Worm (Caenorhabditis elegans) whole organism, mixed stage, embryonic: ENCODE measurements around the gene hpo-10.

Source experiments
- M03D4.4 ChIP-seq: sonication (generic microtip); optimal IDR thresholded peaks from 2 replicates; lab custom pipeline; 2017; ENCODE audit warnings: mild to moderate bottlenecking, missing genetic modification characterization, missing compliant biosample characterization
- bed-3 ChIP-seq: fragments of 200-800 bp; sonication (Bioruptor generic); optimal IDR thresholded peaks from 3 replicates; lab custom pipeline; 2018; ENCODE audit warnings: mild to moderate bottlenecking, missing genetic modification characterization, moderate library complexity, missing compliant biosample characterization
- blmp-1 ChIP-seq: fragments of 150-350 bp; optimal IDR thresholded peaks from 2 replicates; lab custom pipeline; 2014; ENCODE audit warnings: missing biosample characterization, missing genetic modification characterization
- ceh-39 ChIP-seq: fragments of 150-350 bp; optimal IDR thresholded peaks from 2 replicates; lab custom pipeline; 2014; ENCODE audit warnings: missing biosample characterization, missing genetic modification characterization
- ceh-83 ChIP-seq: fragments of 200-800 bp; sonication (Bioruptor generic); optimal IDR thresholded peaks from 2 replicates; lab custom pipeline; 2018; ENCODE audit warnings: mild to moderate bottlenecking, missing genetic modification characterization, missing compliant biosample characterization
- elt-3 ChIP-seq: fragments of 150-350 bp; optimal IDR thresholded peaks from 2 replicates; lab custom pipeline; 2014; ENCODE audit warnings: missing biosample characterization, missing genetic modification characterization
- lin-13 ChIP-seq: fragments of 150-350 bp; optimal IDR thresholded peaks from 2 replicates; lab custom pipeline; 2014; ENCODE audit warnings: missing biosample characterization, missing genetic modification characterization
- lsy-2 ChIP-seq: fragments of 150-350 bp; optimal IDR thresholded peaks from 2 replicates; lab custom pipeline; 2014; ENCODE audit warnings: missing biosample characterization, missing genetic modification characterization
- mep-1 ChIP-seq: fragments of 150-350 bp; optimal IDR thresholded peaks from 2 replicates; lab custom pipeline; 2017; ENCODE audit warnings: missing biosample characterization, missing genetic modification reagents, missing genetic modification characterization, inconsistent platforms
- nhr-76 ChIP-seq: sonication (generic microtip); optimal IDR thresholded peaks from 2 replicates; lab custom pipeline; 2017; ENCODE audit warnings: missing biosample characterization, missing genetic modification characterization
- sptf-1 ChIP-seq: sonication (generic microtip); optimal IDR thresholded peaks from 2 replicates; lab custom pipeline; 2017; ENCODE audit warnings: mild to moderate bottlenecking, missing genetic modification characterization, moderate library complexity, missing compliant biosample characterization
- unc-62 ChIP-seq: fragments of 150-350 bp; optimal IDR thresholded peaks from 2 replicates; lab custom pipeline; 2014; ENCODE audit warnings: missing biosample characterization, missing genetic modification reagents, missing genetic modification characterization

- TF ChIP-seq lsy-2 (tag; lab: Kevin White, UChicago) (no peak), lin-13 (no peak), ceh-39 (tag; lab: Kevin White, UChicago) (no peak), sptf-1 (tag; lab: Kevin White, UChicago) (no peak), elt-3 (tag; lab: Kevin White, UChicago) (no peak), bed-3 (GFP tag; lab: Kevin White, UChicago) (no peak), nhr-76 (no peak), M03D4.4 (tag; lab: Kevin White, UChicago) (no peak), mep-1 (tag; lab: Kevin White, UChicago) (no peak), blmp-1 (no peak), ceh-83 (GFP tag; lab: Kevin White, UChicago) (no peak), unc-62 (GFP tag; lab: Kevin White, UChicago) (no peak)
These were observed 46.8 kb upstream of the hpo-10 start for ce11 chrIII:5832442-5832841.
